Fruit fly (Drosophila melanogaster): Measurements from ENCODE around the gene CG9609.
A peak's percentile ranks its signal among the peaks of the same experiment; 100 is the strongest.

CG9609 gene

DNA sequence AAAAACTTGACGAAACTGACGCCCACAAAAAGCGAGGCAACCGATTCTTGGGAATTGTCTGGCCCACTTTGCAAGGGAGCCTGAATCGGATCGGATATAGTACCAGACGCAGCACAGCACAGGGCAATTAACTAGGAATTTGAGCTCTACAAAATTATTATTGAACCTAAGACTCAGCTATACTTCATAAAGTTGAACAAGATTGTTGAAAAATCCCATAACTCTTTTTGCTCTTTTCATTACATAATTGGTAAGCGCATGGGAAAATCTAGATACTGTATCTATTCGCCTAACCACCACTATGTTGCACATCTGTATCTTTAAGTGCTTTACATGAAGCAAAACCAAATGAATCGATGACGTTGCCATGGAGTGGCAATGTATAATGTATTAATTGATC lies 46.3 kb upstream of the CG9609 start (continued):
- TF ChIP-seq Ravus (GFP tag; IDR thresholded peaks at IDR 0.05): no peak
- TF ChIP-seq gfzf (GFP tag; optimal IDR thresholded peaks at IDR 0.05): no peak
- TF ChIP-seq Dip3 (GFP tag; optimal IDR thresholded peaks at IDR 0.05): no peak
- peak; percentile 62 for TF ChIP-seq CG33213 (GFP tag; optimal IDR thresholded peaks at IDR 0.05)
- TF ChIP-seq PHDP (tag; optimal IDR thresholded peaks at IDR 0.05): peak; percentile 82
- peak; percentile 31 for TF ChIP-seq gcm2 (GFP tag; optimal IDR thresholded peaks at IDR 0.05)
- peak; percentile 49 for TF ChIP-seq shn (GFP tag; optimal IDR thresholded peaks at IDR 0.05)
- TF ChIP-seq CG11504 (tag; optimal IDR thresholded peaks at IDR 0.05): peak; percentile 87
- peak; percentile 22 for TF ChIP-seq CrebB (tag; optimal IDR thresholded peaks at IDR 0.05)
- no peak for TF ChIP-seq fru (optimal IDR thresholded peaks at IDR 0.05)
- TF ChIP-seq CG1529 (GFP tag; optimal IDR thresholded peaks at IDR 0.05): peak; percentile 77
- TF ChIP-seq Nf-YB (GFP tag; optimal IDR thresholded peaks at IDR 0.05): peak; percentile 44
- peak; percentile 51 for TF ChIP-seq sob (GFP tag; IDR thresholded peaks at IDR 0.05)
- no peak for TF ChIP-seq Taf1 (GFP tag; IDR thresholded peaks at IDR 0.05)
- peak; percentile 74 for TF ChIP-seq Awh (GFP tag; IDR thresholded peaks at IDR 0.05)
- TF ChIP-seq Drgx (GFP tag; IDR thresholded peaks at IDR 0.05): peak; percentile 86
- TF ChIP-seq chinmo (GFP tag; IDR thresholded peaks at IDR 0.05; ENCODE audit: partially characterized antibody): no peak
- peak; percentile 84 for TF ChIP-seq gem (tag; optimal IDR thresholded peaks at IDR 0.05)
- TF ChIP-seq Max (GFP tag; optimal IDR thresholded peaks at IDR 0.05): peak; percentile 27
- no peak for TF ChIP-seq CG33557 (GFP tag; optimal IDR thresholded peaks at IDR 0.05)
- no peak for TF ChIP-seq dan (GFP tag; IDR thresholded peaks at IDR 0.05)
- TF ChIP-seq bsh (GFP tag; optimal IDR thresholded peaks at IDR 0.05): peak; percentile 76 to 89
- peak; percentile 76 for TF ChIP-seq stc (GFP tag; IDR thresholded peaks at IDR 0.05)
- peak; percentile 49 for TF ChIP-seq Fer3 (tag; optimal IDR thresholded peaks at IDR 0.05)
- TF ChIP-seq CG1832 (GFP tag; optimal IDR thresholded peaks at IDR 0.05): no peak
- no peak for TF ChIP-seq pfk (GFP tag; optimal IDR thresholded peaks at IDR 0.05)
- TF ChIP-seq corto (GFP tag; optimal IDR thresholded peaks at IDR 0.05): no peak
- TF ChIP-seq CG6854 (GFP tag; optimal IDR thresholded peaks at IDR 0.05): peak; percentile 9
- peak; percentile 59; the same call in 1 of the 2 replicates for TF ChIP-seq sens-2 (GFP tag; IDR thresholded peaks at IDR 0.05)
- TF ChIP-seq zen (tag; optimal IDR thresholded peaks at IDR 0.05): peak; percentile 38
- TF ChIP-seq dmrt11E (tag; optimal IDR thresholded peaks at IDR 0.05): peak; percentile 30
- no peak for TF ChIP-seq pzg (GFP tag; optimal IDR thresholded peaks at IDR 0.05)
- TF ChIP-seq CG10274 (GFP tag; optimal IDR thresholded peaks at IDR 0.05): peak; percentile 4
- peak; percentile 64; the same call in 1 of the 2 replicates for TF ChIP-seq E2f1 (GFP tag; IDR thresholded peaks at IDR 0.05)
- TF ChIP-seq ash1 (GFP tag; optimal IDR thresholded peaks at IDR 0.05): no peak
- TF ChIP-seq Neu2 (GFP tag; optimal IDR thresholded peaks at IDR 0.05; ENCODE audit: borderline replicate concordance): no peak
- 0 out of 2 replicates have a peak, but pooled peaks have one; percentile 30 for TF ChIP-seq Lim3 (GFP tag; IDR thresholded peaks at IDR 0.05)
- peak; percentile 76 for TF ChIP-seq tap (tag; optimal IDR thresholded peaks at IDR 0.05)
- TF ChIP-seq CG7271 (tag; optimal IDR thresholded peaks at IDR 0.05): peak; percentile 14
- TF ChIP-seq Vsx1 (GFP tag; optimal IDR thresholded peaks at IDR 0.05): peak; percentile 33
- TF ChIP-seq sc (optimal IDR thresholded peaks at IDR 0.05): no peak
- TF ChIP-seq sc (GFP tag; optimal IDR thresholded peaks at IDR 0.05): peak; percentile 68
- TF ChIP-seq ham (GFP tag; IDR thresholded peaks at IDR 0.05): no peak
- TF ChIP-seq CG9932 (GFP tag; IDR thresholded peaks at IDR 0.05): peak; percentile 31; the same call in 1 of the 2 replicates
- peak; percentile 40 for TF ChIP-seq CG17912 (GFP tag; optimal IDR thresholded peaks at IDR 0.05)
- TF ChIP-seq Usf (GFP tag; optimal IDR thresholded peaks at IDR 0.05): no peak
- TF ChIP-seq CG18262 (tag; optimal IDR thresholded peaks at IDR 0.05): peak; percentile 81
- TF ChIP-seq Bteb2 (GFP tag; optimal IDR thresholded peaks at IDR 0.05): peak; percentile 40
- TF ChIP-seq cato (GFP tag; optimal IDR thresholded peaks at IDR 0.05; ENCODE audit: borderline replicate concordance): peak; percentile 59
- peak; percentile 36; the same call in 1 of the 2 replicates for TF ChIP-seq Gsc (GFP tag; IDR thresholded peaks at IDR 0.05)
- peak in 1 of 2 experiments; percentile 61 for TF ChIP-seq Hr78 (GFP tag; optimal IDR thresholded peaks at IDR 0.05)
